Worm (Caenorhabditis elegans) whole organism, young adult: ENCODE results near the gene sra-26.

ENCODE experiments used
- F23B12.7 ChIP-seq: sonication (generic microtip); optimal IDR thresholded peaks from 2 replicates; lab custom pipeline; 2017; ENCODE audit warnings: missing genetic modification characterization, mild to moderate bottlenecking, missing compliant biosample characterization, antibody characterized with exemption, moderate library complexity; ENCODE audit not compliant: insufficient read depth
- F49E8.2 ChIP-seq: sonication (generic microtip); optimal IDR thresholded peaks from 3 replicates; lab custom pipeline; 2017; ENCODE audit warnings: missing genetic modification characterization, mild to moderate bottlenecking, missing compliant biosample characterization, antibody characterized with exemption, moderate library complexity; ENCODE audit not compliant: insufficient read depth
- Y53G8AR.9 ChIP-seq: fragments of 200-800 bp; sonication (Bioruptor generic); conservative IDR thresholded peaks from 2 replicates; pipeline ENCODE4 v1.3.6; 2022; ENCODE audit warnings: missing genetic modification reagents, missing genetic modification characterization, missing compliant biosample characterization
- ama-1 ChIP-seq, 3 experiments: fragments of 150-350 bp in 1 of 3; sonication (generic microtip) in 2 of 3; optimal IDR thresholded peaks; 2 replicates each; lab custom pipeline; 2014 to 2018; ENCODE audit warnings: missing biosample characterization in 2 of 3, missing genetic modification characterization in 2 of 3, missing genetic modification reagents in 2 of 3
- aptf-2 ChIP-seq: fragments of 200-800 bp; sonication (Bioruptor generic); conservative IDR thresholded peaks from 2 replicates; pipeline ENCODE4 v1.3.6; 2022; ENCODE audit warnings: missing genetic modification reagents, missing genetic modification characterization, missing compliant biosample characterization
- die-1 ChIP-seq: sonication (generic microtip); optimal IDR thresholded peaks from 2 replicates; lab custom pipeline; 2016; ENCODE audit warnings: missing genotype, mild to moderate bottlenecking, missing genetic modification characterization, missing compliant biosample characterization
- dox-1 ChIP-seq: fragments of 200-800 bp; sonication (Bioruptor generic); IDR thresholded peaks from 2 replicates; pipeline ENCODE4 v1.3.6; 2022; ENCODE audit warnings: missing genetic modification reagents, missing genetic modification characterization, missing compliant biosample characterization
- dpl-1 ChIP-seq: fragments of 150-350 bp; optimal IDR thresholded peaks from 2 replicates; lab custom pipeline; 2014; ENCODE audit warnings: missing biosample characterization, missing genetic modification reagents, missing genetic modification characterization
- ekl-4 ChIP-seq: fragments of 200-800 bp; sonication (Bioruptor generic); IDR thresholded peaks from 2 replicates; pipeline ENCODE4 v1.3.6; 2022; ENCODE audit warnings: missing genetic modification reagents, missing genetic modification characterization, missing compliant biosample characterization
- ets-4 ChIP-seq: fragments of 200-800 bp; sonication (Bioruptor generic); optimal IDR thresholded peaks from 2 replicates; lab custom pipeline; 2018; ENCODE audit warnings: mild to moderate bottlenecking, missing genetic modification characterization, missing compliant biosample characterization
- nhr-90 ChIP-seq: sonication (generic microtip); optimal IDR thresholded peaks from 2 replicates; lab custom pipeline; 2016; ENCODE audit warnings: missing genotype, mild to moderate bottlenecking, missing genetic modification characterization, missing compliant biosample characterization
- pha-4 ChIP-seq: fragments of 150-350 bp; sonication (generic microtip); optimal IDR thresholded peaks from 2 replicates; lab custom pipeline; 2014; ENCODE audit warnings: missing biosample characterization, missing genetic modification reagents, missing genetic modification characterization
- unc-62 ChIP-seq: fragments of 150-350 bp; optimal IDR thresholded peaks from 2 replicates; lab custom pipeline; 2014; ENCODE audit warnings: missing biosample characterization, missing genetic modification reagents, missing genetic modification characterization

DNA sequence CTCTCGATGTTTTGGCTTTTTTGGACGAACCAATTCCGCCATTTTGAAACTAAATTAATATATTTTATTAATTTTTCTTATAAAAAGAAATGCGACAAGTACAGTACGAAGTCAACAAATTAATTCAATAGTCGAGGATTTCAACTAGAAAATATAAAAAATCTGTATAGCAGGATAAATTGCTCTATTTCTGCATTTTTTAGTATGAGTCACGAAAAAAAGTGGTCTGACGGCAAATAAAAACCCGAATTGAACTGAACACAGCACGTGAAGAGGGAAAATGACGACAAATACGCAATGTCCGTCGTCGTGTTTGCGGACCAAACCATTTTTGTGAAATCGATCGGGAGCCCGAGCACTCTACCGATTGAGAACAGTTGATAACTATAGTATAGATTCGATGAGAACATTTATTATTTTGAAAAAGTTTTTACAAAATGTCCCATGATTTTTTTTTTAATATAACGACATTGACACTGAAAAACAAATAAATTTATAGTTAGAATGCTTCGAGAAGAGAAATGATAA, 42.2 kb downstream of the sra-26 start, which contains the start of gene epg-5:
- no peak for TF ChIP-seq Y53G8AR.9 (GFP tag; lab: Robert Waterston, UW)
- TF ChIP-seq dpl-1 (GFP tag; lab: Kevin White, UChicago): no peak
- no peak for TF ChIP-seq ekl-4 (GFP tag; lab: Robert Waterston, UW)
- no peak for TF ChIP-seq dox-1 (GFP tag; lab: Robert Waterston, UW)
- TF ChIP-seq ama-1 (optimal IDR thresholded peaks at IDR 0.05; lab: Kevin White, UChicago): no peak
- TF ChIP-seq ama-1 (GFP tag; optimal IDR thresholded peaks at IDR 0.05; lab: Kevin White, UChicago): no peak
- no peak for TF ChIP-seq F49E8.2 (tag; lab: Kevin White, UChicago)
- no peak for TF ChIP-seq ets-4 (GFP tag; lab: Kevin White, UChicago)
- TF ChIP-seq unc-62: no peak
- TF ChIP-seq aptf-2 (GFP tag; lab: Robert Waterston, UW): no peak
- TF ChIP-seq nhr-90: no peak
- TF ChIP-seq die-1 (tag; lab: Kevin White, UChicago): no peak
- no peak for TF ChIP-seq F23B12.7 (tag; lab: Kevin White, UChicago)
- TF ChIP-seq pha-4 (tag; lab: Kevin White, UChicago): peak; percentile 54
